Worm (Caenorhabditis elegans): Measurements from ENCODE around the gene F26A1.9.

ce11 chrIII:4852025-4852424 lies 22.7 kb upstream of the F26A1.9 start, which contains the start of gene ced-4:
- TF ChIP-seq ama-1 (optimal IDR thresholded peaks at IDR 0.05), result no peak
- TF ChIP-seq egl-27 (tag; optimal IDR thresholded peaks at IDR 0.05), result no peak
- TF ChIP-seq elt-1 (tag; optimal IDR thresholded peaks at IDR 0.05), result no peak
- no peak for TF ChIP-seq unc-39 (tag; optimal IDR thresholded peaks at IDR 0.05)
